Worm (Caenorhabditis elegans) whole organism, young adult: Measurements from ENCODE around the gene nspe-4.

Experiments
- B0019.2 ChIP-seq: fragments of 200-800 bp; sonication (Bioruptor generic); conservative IDR thresholded peaks from 2 replicates; pipeline ENCODE4 v1.3.6; 2022; ENCODE audit warnings: missing genetic modification reagents, missing genetic modification characterization, missing compliant biosample characterization
- C17E4.6 ChIP-seq: fragments of 200-800 bp; sonication (Bioruptor generic); IDR thresholded peaks from 2 replicates; pipeline ENCODE4 v1.3.6; 2022; ENCODE audit warnings: missing genetic modification reagents, missing genetic modification characterization, missing compliant biosample characterization
- F22D6.2 ChIP-seq: sonication (generic microtip); optimal IDR thresholded peaks from 2 replicates; lab custom pipeline; 2016; ENCODE audit warnings: mild to moderate bottlenecking, missing genetic modification characterization, missing compliant biosample characterization
- F33H1.4 ChIP-seq: fragments of 200-800 bp; sonication (Bioruptor generic); IDR thresholded peaks from 2 replicates; pipeline ENCODE4 v1.3.6; 2022; ENCODE audit warnings: missing genetic modification reagents, missing genetic modification characterization, missing compliant biosample characterization
- F49E8.2 ChIP-seq: sonication (generic microtip); optimal IDR thresholded peaks from 3 replicates; lab custom pipeline; 2017; ENCODE audit warnings: missing genetic modification characterization, mild to moderate bottlenecking, missing compliant biosample characterization, antibody characterized with exemption, moderate library complexity; ENCODE audit not compliant: insufficient read depth
- F55B11.4 ChIP-seq: sonication (generic microtip); optimal IDR thresholded peaks from 2 replicates; lab custom pipeline; 2016; ENCODE audit warnings: missing compliant biosample characterization, missing genetic modification characterization, borderline replicate concordance; ENCODE audit not compliant: insufficient read depth
- K12H6.12 ChIP-seq: fragments of 200-800 bp; sonication (Bioruptor generic); optimal IDR thresholded peaks from 2 replicates; lab custom pipeline; 2018; ENCODE audit warnings: mild to moderate bottlenecking, missing genetic modification characterization, missing compliant biosample characterization
- ama-1 ChIP-seq, 3 experiments: fragments of 150-350 bp in 1 of 3; sonication (generic microtip) in 2 of 3; optimal IDR thresholded peaks; 2 replicates each; lab custom pipeline; 2014 to 2018; ENCODE audit warnings: missing biosample characterization in 2 of 3, missing genetic modification characterization in 2 of 3, missing genetic modification reagents in 2 of 3
- atf-7 ChIP-seq: sonication (generic microtip); optimal IDR thresholded peaks from 2 replicates; lab custom pipeline; 2017; ENCODE audit warnings: mild to moderate bottlenecking, missing genetic modification characterization, missing compliant biosample characterization
- attf-3 ChIP-seq: fragments of 200-800 bp; sonication (Bioruptor generic); conservative IDR thresholded peaks from 2 replicates; pipeline ENCODE4 v1.3.6; 2022; ENCODE audit warnings: missing genetic modification reagents, missing genetic modification characterization, missing compliant biosample characterization
- attf-6 ChIP-seq: fragments of 200-800 bp; sonication (Bioruptor generic); IDR thresholded peaks from 2 replicates; pipeline ENCODE4 v1.3.6; 2022; ENCODE audit warnings: missing genetic modification reagents, missing genetic modification characterization, missing compliant biosample characterization
- bed-1 ChIP-seq: fragments of 200-800 bp; sonication (Bioruptor generic); IDR thresholded peaks from 2 replicates; pipeline ENCODE4 v1.3.6; 2022; ENCODE audit warnings: missing genetic modification reagents, missing genetic modification characterization, missing compliant biosample characterization
- dox-1 ChIP-seq: fragments of 200-800 bp; sonication (Bioruptor generic); IDR thresholded peaks from 2 replicates; pipeline ENCODE4 v1.3.6; 2022; ENCODE audit warnings: missing genetic modification reagents, missing genetic modification characterization, missing compliant biosample characterization
- ets-4 ChIP-seq: fragments of 200-800 bp; sonication (Bioruptor generic); optimal IDR thresholded peaks from 2 replicates; lab custom pipeline; 2018; ENCODE audit warnings: mild to moderate bottlenecking, missing genetic modification characterization, missing compliant biosample characterization
- hrde-1 ChIP-seq: sonication (generic microtip); optimal IDR thresholded peaks from 2 replicates; lab custom pipeline; 2016; ENCODE audit warnings: missing genetic modification characterization, mild to moderate bottlenecking, missing compliant biosample characterization, moderate library complexity, missing genotype, missing genetic modification reagents, borderline replicate concordance
- let-526 ChIP-seq: fragments of 200-800 bp; sonication (Bioruptor generic); IDR thresholded peaks from 2 replicates; pipeline ENCODE4 v1.3.6; 2022; ENCODE audit warnings: missing genetic modification reagents, missing genetic modification characterization, missing compliant biosample characterization
- lin-26 ChIP-seq: fragments of 200-800 bp; sonication (Bioruptor generic); IDR thresholded peaks from 2 replicates; pipeline ENCODE4 v1.3.6; 2022; ENCODE audit warnings: missing genetic modification reagents, missing genetic modification characterization, missing compliant biosample characterization
- lin-54 ChIP-seq: fragments of 200-800 bp; sonication (Bioruptor generic); optimal IDR thresholded peaks from 2 replicates; lab custom pipeline; 2018; ENCODE audit warnings: mild to moderate bottlenecking, missing genetic modification characterization, missing compliant biosample characterization
- lir-1 ChIP-seq: fragments of 200-800 bp; sonication (Bioruptor generic); conservative IDR thresholded peaks from 2 replicates; pipeline ENCODE4 v1.3.6; 2022; ENCODE audit warnings: missing genetic modification reagents, missing genetic modification characterization, missing compliant biosample characterization
- madf-3 ChIP-seq: fragments of 200-800 bp; sonication (Bioruptor generic); IDR thresholded peaks from 2 replicates; pipeline ENCODE4 v1.3.6; 2022; ENCODE audit warnings: missing genetic modification reagents, missing genetic modification characterization, missing compliant biosample characterization
- nfyb-1 ChIP-seq: fragments of 200-800 bp; sonication (Bioruptor generic); IDR thresholded peaks from 2 replicates; pipeline ENCODE4 v1.3.6; 2022; ENCODE audit warnings: missing genetic modification reagents, missing genetic modification characterization, missing compliant biosample characterization
- nhr-179 ChIP-seq: sonication (generic microtip); optimal IDR thresholded peaks from 2 replicates; lab custom pipeline; 2016; ENCODE audit warnings: mild to moderate bottlenecking, missing genetic modification characterization, missing compliant biosample characterization
- nhr-90 ChIP-seq: sonication (generic microtip); optimal IDR thresholded peaks from 2 replicates; lab custom pipeline; 2016; ENCODE audit warnings: missing genotype, mild to moderate bottlenecking, missing genetic modification characterization, missing compliant biosample characterization
- pbrm-1 ChIP-seq: fragments of 200-800 bp; sonication (Bioruptor generic); IDR thresholded peaks from 2 replicates; pipeline ENCODE4 v1.3.6; 2022; ENCODE audit warnings: missing genetic modification reagents, missing genetic modification characterization, missing compliant biosample characterization
- pha-4 ChIP-seq: fragments of 150-350 bp; sonication (generic microtip); optimal IDR thresholded peaks from 2 replicates; lab custom pipeline; 2014; ENCODE audit warnings: missing biosample characterization, missing genetic modification reagents, missing genetic modification characterization
- rcor-1 ChIP-seq: fragments of 200-800 bp; sonication (Bioruptor generic); IDR thresholded peaks from 2 replicates; pipeline ENCODE4 v1.3.6; 2022; ENCODE audit warnings: missing genetic modification reagents, missing genetic modification characterization, missing compliant biosample characterization
- rec-8 ChIP-seq, 2 experiments: sonication (generic microtip); optimal IDR thresholded peaks; 2 replicates each; lab custom pipeline; 2016; ENCODE audit warnings: mild to moderate bottlenecking in 2 of 2, missing genetic modification characterization in 2 of 2, missing genetic modification reagents in 2 of 2, missing genotype in 2 of 2, missing biosample characterization in 1 of 2, missing compliant biosample characterization in 1 of 2, moderate library complexity in 1 of 2
- sea-2 ChIP-seq: fragments of 200-800 bp; sonication (Bioruptor generic); IDR thresholded peaks from 2 replicates; pipeline ENCODE4 v1.3.6; 2022; ENCODE audit warnings: missing genetic modification characterization, missing compliant biosample characterization
- snpc-1.3 ChIP-seq: sonication (generic microtip); optimal IDR thresholded peaks from 2 replicates; lab custom pipeline; 2017; ENCODE audit warnings: missing genetic modification characterization, mild to moderate bottlenecking, missing compliant biosample characterization, antibody characterized with exemption, moderate library complexity, missing genotype, missing genetic modification reagents; ENCODE audit not compliant: insufficient read depth
- snpc-4 ChIP-seq, 5 experiments: fragments of 150-350 bp in 1 of 5; sonication (generic microtip) in 4 of 5; optimal IDR thresholded peaks; 2 replicates each; lab custom pipeline; 2014 to 2018; ENCODE audit warnings: missing genetic modification characterization in 5 of 5, missing biosample characterization in 3 of 5, antibody characterized with exemption in 2 of 5, mild to moderate bottlenecking in 2 of 5, missing compliant biosample characterization in 2 of 5, missing genotype in 2 of 5, moderate library complexity in 2 of 5, missing genetic modification reagents in 1 of 5
- sptf-2 ChIP-seq: fragments of 200-800 bp; sonication (Bioruptor generic); optimal IDR thresholded peaks from 2 replicates; lab custom pipeline; 2018; ENCODE audit warnings: mild to moderate bottlenecking, missing genetic modification characterization, missing compliant biosample characterization
- tbp1 ChIP-seq: fragments of 200-800 bp; sonication (Bioruptor generic); optimal IDR thresholded peaks from 2 replicates; lab custom pipeline; 2018; ENCODE audit warnings: mild to moderate bottlenecking, missing genetic modification characterization, missing compliant biosample characterization
- tbx-9 ChIP-seq: sonication (generic microtip); optimal IDR thresholded peaks from 2 replicates; lab custom pipeline; 2016; ENCODE audit warnings: borderline replicate concordance, missing genetic modification characterization, inconsistent platforms, missing compliant biosample characterization
- unc-130 ChIP-seq: sonication (generic microtip); optimal IDR thresholded peaks from 2 replicates; lab custom pipeline; 2016; ENCODE audit warnings: missing genetic modification reagents, missing genetic modification characterization, missing compliant biosample characterization
- zfh-2 ChIP-seq: fragments of 200-800 bp; sonication (Bioruptor generic); conservative IDR thresholded peaks from 2 replicates; pipeline ENCODE4 v1.3.6; 2022; ENCODE audit warnings: missing genetic modification reagents, missing genetic modification characterization, missing compliant biosample characterization
- zim-3 ChIP-seq: sonication (generic microtip); optimal IDR thresholded peaks from 2 replicates; lab custom pipeline; 2017; ENCODE audit warnings: mild to moderate bottlenecking, missing genetic modification characterization, moderate library complexity, missing compliant biosample characterization
- ztf-25 ChIP-seq: fragments of 200-800 bp; sonication (Bioruptor generic); IDR thresholded peaks from 2 replicates; pipeline ENCODE4 v1.3.6; 2022; ENCODE audit warnings: missing genetic modification reagents, missing genetic modification characterization, missing compliant biosample characterization
- ztf-3 ChIP-seq: fragments of 200-800 bp; sonication (Bioruptor generic); optimal IDR thresholded peaks from 2 replicates; lab custom pipeline; 2018; ENCODE audit warnings: mild to moderate bottlenecking, missing genetic modification characterization, missing compliant biosample characterization
- ztf-6 ChIP-seq: fragments of 200-800 bp; sonication (Bioruptor generic); IDR thresholded peaks from 2 replicates; pipeline ENCODE4 v1.3.6; 2022; ENCODE audit warnings: missing genetic modification reagents, missing genetic modification characterization, missing compliant biosample characterization

The nspe-4 gene

ce11 chrII:12634749-12635318 is 22.5 kb downstream of the nspe-4 start, which contains the start of gene Y38E10A.17:
Gene Y38E10A.17 (minus strand): TSS chrII:12634799.
- TF ChIP-seq lin-54 (GFP tag; lab: Kevin White, UChicago) (no peak), F33H1.4 (GFP tag; lab: Robert Waterston, UW) (no peak), ztf-25 (GFP tag; lab: Robert Waterston, UW) (no peak), madf-3 (no peak)
- TF ChIP-seq, all 124 proteins: peak for 0

- TF ChIP-seq bed-1 (GFP tag; lab: Robert Waterston, UW) (no peak), K12H6.12 (tag; lab: Kevin White, UChicago) (no peak), F55B11.4 (tag; lab: Kevin White, UChicago) (no peak), F22D6.2 (tag; lab: Kevin White, UChicago) (no peak), sptf-2 (GFP tag; lab: Kevin White, UChicago) (no peak)
- TF ChIP-seq, all 124 proteins: peak for 0
Measured at ce11 chrII:12636602-12637001, 24.3 kb downstream of the nspe-4 start, which contains the start of gene nhr-234. Gene nhr-234 (plus strand): TSS chrII:12636678.

ce11 chrII:12640370-12640769 is 28.1 kb downstream of the nspe-4 start, which contains the start of gene nhr-235:
Gene nhr-235 (plus strand): TSS chrII:12640670.
- no peak for TF ChIP-seq ama-1 (optimal IDR thresholded peaks at IDR 0.05; lab: Kevin White, UChicago)
- TF ChIP-seq ama-1 (GFP tag; optimal IDR thresholded peaks at IDR 0.05; lab: Kevin White, UChicago) = no peak
- no peak for TF ChIP-seq dox-1
- TF ChIP-seq zfh-2 = no peak
- TF ChIP-seq attf-3 (GFP tag; lab: Robert Waterston, UW) = no peak
- TF ChIP-seq lin-26 (GFP tag; lab: Robert Waterston, UW) = no peak
- TF ChIP-seq B0019.2 (GFP tag; lab: Robert Waterston, UW) = no peak
- TF ChIP-seq snpc-1.3 (tag; lab: Kevin White, UChicago) = no peak
- no peak for TF ChIP-seq F22D6.2 (tag; lab: Kevin White, UChicago)
- TF ChIP-seq lir-1 (GFP tag; lab: Robert Waterston, UW) = no peak
- no peak for TF ChIP-seq sea-2 (GFP tag; lab: Robert Waterston, UW)
- TF ChIP-seq C17E4.6 (GFP tag; lab: Robert Waterston, UW) = no peak
- no peak for TF ChIP-seq nhr-90 (tag; lab: Kevin White, UChicago)
- no peak for TF ChIP-seq unc-130 (GFP tag; lab: Kevin White, UChicago)
- no peak for TF ChIP-seq nhr-179 (tag; lab: Kevin White, UChicago)
- TF ChIP-seq ztf-6 (GFP tag; lab: Robert Waterston, UW) = no peak
- TF ChIP-seq atf-7 (tag; lab: Kevin White, UChicago) = no peak
- no peak for TF ChIP-seq pbrm-1 (GFP tag; lab: Robert Waterston, UW)
- no peak for TF ChIP-seq tbx-9
- no peak for TF ChIP-seq let-526 (GFP tag; lab: Robert Waterston, UW)

- TF ChIP-seq F33H1.4 (GFP tag; lab: Robert Waterston, UW) = peak; percentile 28; the same call in 1 of the 2 replicates
Measured at ce11 chrII:12651208-12651607, 38.9 kb downstream of the nspe-4 start.

- TF ChIP-seq zim-3 (tag; lab: Kevin White, UChicago) (no peak), attf-6 (no peak), zfh-2 (no peak), tbp1 (GFP tag; lab: Kevin White, UChicago) (no peak), hrde-1 (tag; lab: Kevin White, UChicago) (no peak), nfyb-1 (no peak), pha-4 (tag; lab: Kevin White, UChicago) (no peak), rec-8 (tag; optimal IDR thresholded peaks at IDR 0.05; lab: Kevin White, UChicago) (no peak), F49E8.2 (no peak), ets-4 (GFP tag; lab: Kevin White, UChicago) (no peak), rcor-1 (no peak), snpc-4 (GFP tag; optimal IDR thresholded peaks at IDR 0.05; lab: Kevin White, UChicago) (no peak), snpc-4 (tag; optimal IDR thresholded peaks at IDR 0.05; lab: Kevin White, UChicago) (no peak), ztf-3 (GFP tag; lab: Kevin White, UChicago) (no peak), pbrm-1 (GFP tag; lab: Robert Waterston, UW) (no peak)
Measured at ce11 chrII:12654447-12654846, 42.1 kb downstream of the nspe-4 start, which contains the start of gene rgs-4. Gene rgs-4 (plus strand): TSS chrII:12654747.
